Fruit fly (Drosophila melanogaster): Measurements from ENCODE around the gene aub.

aub gene

DNA sequence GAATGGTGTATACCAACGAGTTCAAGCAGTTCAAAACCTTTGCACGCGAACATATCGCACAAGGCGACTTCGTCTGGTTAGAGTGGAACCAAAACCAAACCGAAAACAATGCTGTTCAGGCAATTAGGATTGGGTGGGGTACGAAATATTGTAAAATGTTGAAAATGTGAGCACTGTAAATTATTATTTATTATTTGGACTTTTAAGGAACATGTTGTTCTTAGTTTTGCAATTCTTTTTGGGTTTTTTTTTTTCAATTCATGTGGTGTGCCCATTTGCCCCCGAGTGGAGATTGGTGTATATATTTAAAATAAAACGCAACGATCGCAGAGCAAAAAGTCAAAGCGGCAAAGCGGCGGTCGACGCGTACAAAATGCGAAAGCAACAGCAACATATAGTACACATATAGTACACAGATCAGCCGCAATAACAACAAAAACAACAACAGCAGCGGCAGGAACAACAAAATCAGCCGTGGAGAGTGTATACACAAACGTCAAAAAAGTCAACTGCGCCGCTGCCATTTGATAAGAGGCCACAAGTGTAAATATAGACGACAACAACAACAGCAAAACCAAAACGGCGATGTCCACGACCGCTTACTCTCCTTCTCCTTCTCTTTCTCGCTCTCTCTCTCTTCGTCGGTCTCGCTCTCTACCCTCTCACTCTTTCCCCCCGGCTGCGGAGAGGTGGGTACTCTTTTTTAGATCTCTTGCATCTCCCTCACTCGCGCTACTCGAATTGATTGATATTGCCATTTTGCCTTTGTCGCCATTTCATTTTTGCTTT is 43.6 kb upstream of the aub start (continued):
- no peak for TF ChIP-seq CG4404 (GFP tag; IDR thresholded peaks at IDR 0.05)
- TF ChIP-seq NFAT (GFP tag; IDR thresholded peaks at IDR 0.05), result no peak
- TF ChIP-seq CG17186 (GFP tag; optimal IDR thresholded peaks at IDR 0.05), result no peak
- peak; percentile 3 for TF ChIP-seq Atf-2 (GFP tag; optimal IDR thresholded peaks at IDR 0.05)
- no peak for TF ChIP-seq C15 (GFP tag; IDR thresholded peaks at IDR 0.05)
- peak; percentile 51 for TF ChIP-seq CG18619 (GFP tag; optimal IDR thresholded peaks at IDR 0.05)
- TF ChIP-seq CG1024 (GFP tag; IDR thresholded peaks at IDR 0.05), result no peak; the same call in 1 of the 2 replicates
- TF ChIP-seq Poxn (GFP tag; IDR thresholded peaks at IDR 0.05), result no peak
- TF ChIP-seq ems (GFP tag; optimal IDR thresholded peaks at IDR 0.05), result no peak
- no peak for TF ChIP-seq D (optimal IDR thresholded peaks at IDR 0.05)
- TF ChIP-seq D (GFP tag; optimal IDR thresholded peaks at IDR 0.05), result no peak
- no peak for TF ChIP-seq CG2202 (tag; optimal IDR thresholded peaks at IDR 0.05)
- no peak for TF ChIP-seq croc (GFP tag; conservative IDR thresholded peaks at IDR 0.05)
- no peak for TF ChIP-seq vnd (GFP tag; IDR thresholded peaks at IDR 0.05; ENCODE audit: partially characterized antibody)
- TF ChIP-seq CG7839 (tag; optimal IDR thresholded peaks at IDR 0.05), result peak; percentile 29
- TF ChIP-seq CG7987 (GFP tag; optimal IDR thresholded peaks at IDR 0.05), result peak; percentile 19
- no peak for TF ChIP-seq gt (GFP tag; IDR thresholded peaks at IDR 0.05)
- TF ChIP-seq CG8944 (GFP tag; optimal IDR thresholded peaks at IDR 0.05), result no peak
- TF ChIP-seq h (optimal IDR thresholded peaks at IDR 0.05), result no peak
- TF ChIP-seq CG4617 (GFP tag; optimal IDR thresholded peaks at IDR 0.05; ENCODE audit: borderline replicate concordance), result no peak
- TF ChIP-seq CG11456 (GFP tag; IDR thresholded peaks at IDR 0.05), result no peak
- no peak for TF ChIP-seq gro (GFP tag; optimal IDR thresholded peaks at IDR 0.05)
- peak; percentile 12 for TF ChIP-seq CoRest (tag; optimal IDR thresholded peaks at IDR 0.05)
- no peak for TF ChIP-seq GATAe (GFP tag; conservative IDR thresholded peaks at IDR 0.05)
- TF ChIP-seq Optix (GFP tag; IDR thresholded peaks at IDR 0.05), result no peak
- no peak for TF ChIP-seq CG16813 (GFP tag; IDR thresholded peaks at IDR 0.05; ENCODE audit: partially characterized antibody)
- TF ChIP-seq da (GFP tag; optimal IDR thresholded peaks at IDR 0.05), result no peak
- TF ChIP-seq br (optimal IDR thresholded peaks at IDR 0.05), result no peak
- TF ChIP-seq shn (GFP tag; optimal IDR thresholded peaks at IDR 0.05), result no peak
- TF ChIP-seq zen (tag; optimal IDR thresholded peaks at IDR 0.05), result no peak
- TF ChIP-seq fu2 (GFP tag; optimal IDR thresholded peaks at IDR 0.05), result no peak
- 0 out of 3 replicates have a peak, but pooled peaks have one; percentile 37 for TF ChIP-seq sr (GFP tag; IDR thresholded peaks at IDR 0.05)
- peak; percentile 51 for TF ChIP-seq row (GFP tag; IDR thresholded peaks at IDR 0.05)
- peak; percentile 18 for TF ChIP-seq CG6854 (GFP tag; optimal IDR thresholded peaks at IDR 0.05)
- TF ChIP-seq grn (GFP tag; optimal IDR thresholded peaks at IDR 0.05), result peak; percentile 58
- no peak for TF ChIP-seq CG11560 (tag; IDR thresholded peaks at IDR 0.05)
- no peak for TF ChIP-seq dimm (GFP tag; IDR thresholded peaks at IDR 0.05)
- no peak for TF ChIP-seq CG1792 (GFP tag; optimal IDR thresholded peaks at IDR 0.05)
- peak; percentile 43 for TF ChIP-seq Fer1 (GFP tag; optimal IDR thresholded peaks at IDR 0.05)
- TF ChIP-seq Dref (GFP tag; IDR thresholded peaks at IDR 0.05), result no peak
- peak; percentile 78 for TF ChIP-seq CG2120 (GFP tag; optimal IDR thresholded peaks at IDR 0.05)
- no peak for TF ChIP-seq pum (GFP tag; optimal IDR thresholded peaks at IDR 0.05)
- peak; percentile 71 for TF ChIP-seq D19A (tag; optimal IDR thresholded peaks at IDR 0.05)
- peak; percentile 58 for TF ChIP-seq CG5180 (GFP tag; optimal IDR thresholded peaks at IDR 0.05)
- TF ChIP-seq YL-1 (GFP tag; optimal IDR thresholded peaks at IDR 0.05), result peak; percentile 7
- peak; percentile 19 for TF ChIP-seq CTCF (GFP tag; optimal IDR thresholded peaks at IDR 0.05)
- TF ChIP-seq Taf1 (GFP tag; IDR thresholded peaks at IDR 0.05), result no peak
- TF ChIP-seq ERR (GFP tag; optimal IDR thresholded peaks at IDR 0.05), result peak; percentile 51
- TF ChIP-seq hkb (optimal IDR thresholded peaks at IDR 0.05), result no peak
- TF ChIP-seq hkb (GFP tag; IDR thresholded peaks at IDR 0.05), result no peak
- no peak; the same call in 2 of the 3 replicates for TF ChIP-seq CG14050 (GFP tag; IDR thresholded peaks at IDR 0.05)
- no peak for TF ChIP-seq CG7928 (GFP tag; optimal IDR thresholded peaks at IDR 0.05)
- peak; percentile 85 for TF ChIP-seq ATbp (GFP tag; optimal IDR thresholded peaks at IDR 0.05)

All from whole organism, embryonic.